Worm (Caenorhabditis elegans) whole organism, mixed stage, embryonic: ENCODE data around the gene ceh-16.

Source experiments
- M03D4.4 ChIP-seq: sonication (generic microtip); optimal IDR thresholded peaks from 2 replicates; lab custom pipeline; 2017; ENCODE audit warnings: mild to moderate bottlenecking, missing genetic modification characterization, missing compliant biosample characterization
- bed-3 ChIP-seq: fragments of 200-800 bp; sonication (Bioruptor generic); optimal IDR thresholded peaks from 3 replicates; lab custom pipeline; 2018; ENCODE audit warnings: mild to moderate bottlenecking, missing genetic modification characterization, moderate library complexity, missing compliant biosample characterization
- ceh-39 ChIP-seq: fragments of 150-350 bp; optimal IDR thresholded peaks from 2 replicates; lab custom pipeline; 2014; ENCODE audit warnings: missing biosample characterization, missing genetic modification characterization
- ceh-43 ChIP-seq: fragments of 200-800 bp; sonication (Bioruptor generic); optimal IDR thresholded peaks from 2 replicates; lab custom pipeline; 2018; ENCODE audit warnings: mild to moderate bottlenecking, missing genetic modification characterization, moderate library complexity, missing compliant biosample characterization
- ceh-83 ChIP-seq: fragments of 200-800 bp; sonication (Bioruptor generic); optimal IDR thresholded peaks from 2 replicates; lab custom pipeline; 2018; ENCODE audit warnings: mild to moderate bottlenecking, missing genetic modification characterization, missing compliant biosample characterization
- ces-1 ChIP-seq: fragments of 150-350 bp; optimal IDR thresholded peaks from 2 replicates; lab custom pipeline; 2014; ENCODE audit warnings: missing biosample characterization, missing genetic modification reagents, missing genetic modification characterization
- cnd-1 ChIP-seq: fragments of 200-800 bp; sonication (Bioruptor generic); optimal IDR thresholded peaks from 2 replicates; lab custom pipeline; 2018; ENCODE audit warnings: mild to moderate bottlenecking, missing genetic modification characterization, missing compliant biosample characterization
- drap-1 ChIP-seq: fragments of 200-800 bp; sonication (Bioruptor generic); optimal IDR thresholded peaks from 3 replicates; lab custom pipeline; 2018; ENCODE audit warnings: mild to moderate bottlenecking, missing genetic modification characterization, missing compliant biosample characterization
- elt-1 ChIP-seq: sonication (generic microtip); optimal IDR thresholded peaks from 2 replicates; lab custom pipeline; 2017; ENCODE audit warnings: missing genetic modification characterization, mild to moderate bottlenecking, missing compliant biosample characterization, antibody characterized with exemption, moderate library complexity, borderline replicate concordance; ENCODE audit not compliant: insufficient read depth
- elt-3 ChIP-seq: fragments of 150-350 bp; optimal IDR thresholded peaks from 2 replicates; lab custom pipeline; 2014; ENCODE audit warnings: missing biosample characterization, missing genetic modification characterization
- flh-1 ChIP-seq: fragments of 200-800 bp; sonication (Bioruptor generic); optimal IDR thresholded peaks from 2 replicates; lab custom pipeline; 2018; ENCODE audit warnings: mild to moderate bottlenecking, missing genetic modification characterization, moderate library complexity, missing compliant biosample characterization
- ham-2 ChIP-seq: fragments of 200-800 bp; sonication (Bioruptor generic); optimal IDR thresholded peaks from 2 replicates; lab custom pipeline; 2018; ENCODE audit warnings: mild to moderate bottlenecking, missing genetic modification characterization, missing compliant biosample characterization
- hlh-1 ChIP-seq: fragments of 150-350 bp; optimal IDR thresholded peaks from 2 replicates; lab custom pipeline; 2014; ENCODE audit warnings: missing biosample characterization, missing genetic modification reagents, missing genetic modification characterization
- lin-13 ChIP-seq: fragments of 150-350 bp; optimal IDR thresholded peaks from 2 replicates; lab custom pipeline; 2014; ENCODE audit warnings: missing biosample characterization, missing genetic modification characterization
- lin-32 ChIP-seq: fragments of 200-800 bp; sonication (Bioruptor generic); optimal IDR thresholded peaks from 2 replicates; lab custom pipeline; 2018; ENCODE audit warnings: mild to moderate bottlenecking, missing genetic modification characterization, missing compliant biosample characterization
- lsy-2 ChIP-seq: fragments of 150-350 bp; optimal IDR thresholded peaks from 2 replicates; lab custom pipeline; 2014; ENCODE audit warnings: missing biosample characterization, missing genetic modification characterization
- mab-5 ChIP-seq: fragments of 150-350 bp; optimal IDR thresholded peaks from 2 replicates; lab custom pipeline; 2014; ENCODE audit warnings: missing biosample characterization, missing genetic modification characterization
- mep-1 ChIP-seq: fragments of 150-350 bp; optimal IDR thresholded peaks from 2 replicates; lab custom pipeline; 2017; ENCODE audit warnings: missing biosample characterization, missing genetic modification reagents, missing genetic modification characterization, inconsistent platforms
- mls-2 ChIP-seq: sonication (generic microtip); optimal IDR thresholded peaks from 2 replicates; lab custom pipeline; 2016; ENCODE audit warnings: mild to moderate bottlenecking, missing genetic modification characterization, moderate library complexity, missing compliant biosample characterization
- nhr-12 ChIP-seq: fragments of 150-350 bp; optimal IDR thresholded peaks from 2 replicates; lab custom pipeline; 2014; ENCODE audit warnings: missing biosample characterization, missing genetic modification characterization
- nhr-2 ChIP-seq: fragments of 150-350 bp; optimal IDR thresholded peaks from 2 replicates; lab custom pipeline; 2014; ENCODE audit warnings: missing biosample characterization, missing genetic modification characterization
- nhr-237 ChIP-seq: fragments of 150-350 bp; optimal IDR thresholded peaks from 2 replicates; lab custom pipeline; 2014; ENCODE audit warnings: missing biosample characterization, missing genetic modification characterization
- nhr-28 ChIP-seq: fragments of 150-350 bp; optimal IDR thresholded peaks from 2 replicates; lab custom pipeline; 2014; ENCODE audit warnings: missing biosample characterization, missing genetic modification characterization
- nhr-76 ChIP-seq: sonication (generic microtip); optimal IDR thresholded peaks from 2 replicates; lab custom pipeline; 2017; ENCODE audit warnings: missing biosample characterization, missing genetic modification characterization
- pha-4 ChIP-seq: fragments of 150-350 bp; optimal IDR thresholded peaks from 2 replicates; lab custom pipeline; 2018; ENCODE audit warnings: missing biosample characterization, missing genetic modification reagents, missing genetic modification characterization
- sem-2 ChIP-seq: fragments of 200-800 bp; sonication (Bioruptor generic); optimal IDR thresholded peaks from 2 replicates; lab custom pipeline; 2018; ENCODE audit warnings: mild to moderate bottlenecking, missing genetic modification characterization, missing compliant biosample characterization
- snpc-4 ChIP-seq: fragments of 150-350 bp; optimal IDR thresholded peaks from 2 replicates; lab custom pipeline; 2014; ENCODE audit warnings: missing biosample characterization, missing genetic modification characterization
- sptf-1 ChIP-seq: sonication (generic microtip); optimal IDR thresholded peaks from 2 replicates; lab custom pipeline; 2017; ENCODE audit warnings: mild to moderate bottlenecking, missing genetic modification characterization, moderate library complexity, missing compliant biosample characterization
- tbx-8 ChIP-seq: fragments of 200-800 bp; sonication (Bioruptor generic); optimal IDR thresholded peaks from 2 replicates; lab custom pipeline; 2018; ENCODE audit warnings: mild to moderate bottlenecking, missing genetic modification characterization, moderate library complexity, missing compliant biosample characterization
- unc-120 ChIP-seq: sonication (generic microtip); optimal IDR thresholded peaks from 2 replicates; lab custom pipeline; 2017; ENCODE audit warnings: missing genetic modification characterization, missing compliant biosample characterization; ENCODE audit not compliant: poor library complexity, severe bottlenecking
- unc-39 ChIP-seq: fragments of 150-350 bp; optimal IDR thresholded peaks from 2 replicates; lab custom pipeline; 2014; ENCODE audit warnings: missing biosample characterization, missing genetic modification characterization
- unc-62 ChIP-seq: fragments of 150-350 bp; optimal IDR thresholded peaks from 2 replicates; lab custom pipeline; 2014; ENCODE audit warnings: missing biosample characterization, missing genetic modification reagents, missing genetic modification characterization
- zip-8 ChIP-seq: fragments of 150-350 bp; optimal IDR thresholded peaks from 2 replicates; lab custom pipeline; 2014; ENCODE audit warnings: missing biosample characterization, missing genetic modification characterization

Gene ceh-16

DNA sequence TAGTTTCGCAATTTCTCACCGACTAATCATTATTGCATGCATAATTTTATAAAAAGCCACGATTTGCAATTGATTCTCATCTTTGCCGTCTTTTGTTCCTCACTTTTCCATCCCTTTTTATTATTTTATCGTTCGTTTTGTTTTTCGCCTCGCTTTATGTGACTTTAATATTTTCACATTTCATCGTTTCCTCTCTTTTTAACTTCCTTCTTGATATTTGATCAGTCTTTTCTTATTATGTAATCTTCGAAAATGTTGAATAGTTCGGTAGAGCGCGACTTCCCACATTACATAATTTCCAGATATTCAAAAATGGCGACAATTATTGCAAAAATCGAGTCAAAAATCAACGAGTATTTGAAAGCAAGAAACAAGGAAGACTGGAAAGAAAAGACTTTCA is 17.0 kb upstream of the ceh-16 start, which contains the start of gene C06E1.1:
TSS of gene C06E1.1 (plus strand) at position 301 of the 400 bp plus-strand sequence.
- no peak for TF ChIP-seq hlh-1 (tag; lab: Kevin White, UChicago)
- no peak for TF ChIP-seq nhr-237 (tag; lab: Kevin White, UChicago)
- no peak for TF ChIP-seq sem-2 (GFP tag; lab: Kevin White, UChicago)
- no peak for TF ChIP-seq lin-13 (tag; lab: Kevin White, UChicago)
- TF ChIP-seq bed-3 (GFP tag; lab: Kevin White, UChicago): no peak
- TF ChIP-seq, all 35 proteins: peak for 0

- TF ChIP-seq sptf-1 (tag; lab: Kevin White, UChicago) (no peak), M03D4.4 (tag; lab: Kevin White, UChicago) (no peak), ham-2 (GFP tag; lab: Kevin White, UChicago) (no peak), sem-2 (GFP tag; lab: Kevin White, UChicago) (no peak), elt-1 (tag; lab: Kevin White, UChicago) (no peak)
Measured at ce11 chrIII:8609683-8610082, 12.9 kb upstream of the ceh-16 start, which contains the start of gene C06E1.9. Gene C06E1.9, minus strand, starts transcription at chrIII:8609783.

DNA sequence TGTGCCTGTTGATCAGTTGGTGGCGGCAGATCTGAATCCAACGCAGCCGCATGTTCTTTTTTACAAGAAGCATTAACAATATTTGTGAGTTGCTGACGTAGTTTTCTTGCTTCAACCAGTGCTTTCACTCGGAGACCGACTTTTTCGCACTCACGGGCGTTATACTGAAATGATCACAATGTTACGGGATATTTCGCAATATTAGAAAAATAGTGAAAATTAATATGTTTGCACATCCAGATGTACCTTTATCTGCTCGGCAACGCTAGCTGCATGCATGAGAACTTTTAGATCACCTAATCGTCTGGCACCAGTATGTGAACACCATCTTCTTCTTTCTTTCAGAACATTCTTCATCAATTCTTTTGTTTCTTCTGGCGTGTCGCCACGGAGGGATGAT is 11.3 kb upstream of the ceh-16 start:
- no peak for TF ChIP-seq lsy-2 (tag; lab: Kevin White, UChicago)
- no peak for TF ChIP-seq cnd-1 (tag; lab: Kevin White, UChicago)
- TF ChIP-seq unc-39: no peak
- TF ChIP-seq sptf-1 (tag; lab: Kevin White, UChicago): no peak
- TF ChIP-seq ceh-43 (GFP tag; lab: Kevin White, UChicago): no peak
- TF ChIP-seq zip-8 (tag; lab: Kevin White, UChicago): no peak
- TF ChIP-seq bed-3 (GFP tag; lab: Kevin White, UChicago): no peak
- no peak for TF ChIP-seq nhr-28 (tag; lab: Kevin White, UChicago)
- TF ChIP-seq mls-2 (tag; lab: Kevin White, UChicago): no peak
- no peak for TF ChIP-seq elt-3 (tag; lab: Kevin White, UChicago)

ce11 chrIII:8613573-8613972 is 9.0 kb upstream of the ceh-16 start:
- no peak for TF ChIP-seq elt-3 (tag; lab: Kevin White, UChicago)
- no peak for TF ChIP-seq unc-120
- no peak for TF ChIP-seq drap-1 (GFP tag; lab: Kevin White, UChicago)
- no peak for TF ChIP-seq mab-5 (tag; lab: Kevin White, UChicago)
- no peak for TF ChIP-seq elt-1 (tag; lab: Kevin White, UChicago)
- no peak for TF ChIP-seq ceh-39 (tag; lab: Kevin White, UChicago)
- TF ChIP-seq mep-1 (tag; lab: Kevin White, UChicago): no peak
- TF ChIP-seq cnd-1 (tag; lab: Kevin White, UChicago): no peak
- no peak for TF ChIP-seq hlh-1 (tag; lab: Kevin White, UChicago)
- no peak for TF ChIP-seq lin-32 (GFP tag; lab: Kevin White, UChicago)
- TF ChIP-seq snpc-4: no peak
- TF ChIP-seq sptf-1 (tag; lab: Kevin White, UChicago): no peak

DNA sequence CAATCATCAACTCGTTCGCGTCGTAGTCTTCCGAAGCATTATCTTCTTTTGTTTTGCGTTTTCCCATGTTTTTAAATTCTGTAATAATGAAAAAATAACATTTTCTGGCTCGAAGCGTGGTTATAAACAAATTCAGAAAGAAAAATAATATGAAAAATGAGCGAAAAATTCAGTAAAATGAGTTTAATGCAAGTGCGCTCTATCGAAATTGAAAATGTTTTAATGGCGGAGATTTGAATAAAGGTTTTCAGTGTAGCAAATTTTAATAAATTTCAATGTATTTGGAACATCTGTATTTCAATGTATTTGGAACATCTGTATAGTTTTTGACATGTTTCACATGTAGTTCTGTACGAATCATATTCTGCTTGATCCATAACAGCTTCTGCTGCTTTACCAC is 8.0 kb upstream of the ceh-16 start, which contains the start of gene rha-2:
TSS of gene rha-2 (minus strand) at position 80 of the 400 bp plus-strand sequence.
- TF ChIP-seq lsy-2 (tag; lab: Kevin White, UChicago) (peak; percentile 48), unc-39 (no peak), unc-62 (no peak), ces-1 (GFP tag; lab: Kevin White, UChicago) (peak; percentile 83), nhr-237 (tag; lab: Kevin White, UChicago) (peak; percentile 23)

DNA sequence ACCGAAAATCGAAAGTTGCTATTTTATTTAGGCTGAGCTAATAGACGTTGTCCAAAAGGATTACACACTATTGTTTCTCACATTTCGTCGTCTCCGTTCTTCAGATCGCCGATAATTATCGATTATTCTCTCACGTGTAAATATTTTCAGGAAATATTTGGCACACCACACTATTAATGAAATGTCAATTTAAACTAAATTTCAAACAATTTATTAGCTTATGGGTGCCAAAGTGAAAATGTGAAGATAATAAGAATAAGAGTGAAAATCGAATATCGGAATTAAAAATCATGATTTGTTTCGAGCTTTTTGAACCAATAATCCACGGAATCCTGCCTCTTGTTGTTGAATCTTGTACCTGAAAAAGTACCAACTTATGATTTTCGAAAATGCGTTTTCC is 5.9 kb upstream of the ceh-16 start, which contains the start of gene C06E1.11:
TSS of gene C06E1.11 (minus strand) at position 101 of the 400 bp plus-strand sequence.
- no peak for TF ChIP-seq M03D4.4 (tag; lab: Kevin White, UChicago)
- TF ChIP-seq ceh-43 (GFP tag; lab: Kevin White, UChicago): no peak
- no peak for TF ChIP-seq tbx-8 (GFP tag; lab: Kevin White, UChicago)
- no peak for TF ChIP-seq nhr-12
- no peak for TF ChIP-seq sptf-1 (tag; lab: Kevin White, UChicago)
- no peak for TF ChIP-seq unc-62
- no peak for TF ChIP-seq ham-2 (GFP tag; lab: Kevin White, UChicago)
- TF ChIP-seq ceh-83 (GFP tag; lab: Kevin White, UChicago): no peak
- no peak for TF ChIP-seq drap-1 (GFP tag; lab: Kevin White, UChicago)
- no peak for TF ChIP-seq nhr-2 (tag; lab: Kevin White, UChicago)
- no peak for TF ChIP-seq hlh-1 (tag; lab: Kevin White, UChicago)
- TF ChIP-seq ceh-39 (tag; lab: Kevin White, UChicago): no peak
- TF ChIP-seq pha-4 (tag; lab: Kevin White, UChicago): no peak
- no peak for TF ChIP-seq cnd-1 (tag; lab: Kevin White, UChicago)
- TF ChIP-seq snpc-4: no peak
- no peak for TF ChIP-seq unc-39
- no peak for TF ChIP-seq flh-1 (GFP tag; lab: Kevin White, UChicago)
- no peak for TF ChIP-seq mab-5 (tag; lab: Kevin White, UChicago)
- TF ChIP-seq nhr-76 (tag; lab: Kevin White, UChicago): no peak
- TF ChIP-seq ces-1 (GFP tag; lab: Kevin White, UChicago): no peak
